Worm (Caenorhabditis elegans) whole organism, L2 larva: ENCODE data around the gene cky-1.

Source experiments
- nhr-11 ChIP-seq: fragments of 150-350 bp; optimal IDR thresholded peaks from 2 replicates; lab custom pipeline; 2014; ENCODE audit warnings: missing biosample characterization, missing genetic modification characterization
- sma-3 ChIP-seq: sonication (generic microtip); optimal IDR thresholded peaks from 2 replicates; lab custom pipeline; 2016; ENCODE audit warnings: missing genetic modification reagents, missing genetic modification characterization, missing compliant biosample characterization
- snpc-4 ChIP-seq: fragments of 150-350 bp; optimal IDR thresholded peaks from 2 replicates; lab custom pipeline; 2014; ENCODE audit warnings: missing biosample characterization, missing genetic modification characterization

DNA sequence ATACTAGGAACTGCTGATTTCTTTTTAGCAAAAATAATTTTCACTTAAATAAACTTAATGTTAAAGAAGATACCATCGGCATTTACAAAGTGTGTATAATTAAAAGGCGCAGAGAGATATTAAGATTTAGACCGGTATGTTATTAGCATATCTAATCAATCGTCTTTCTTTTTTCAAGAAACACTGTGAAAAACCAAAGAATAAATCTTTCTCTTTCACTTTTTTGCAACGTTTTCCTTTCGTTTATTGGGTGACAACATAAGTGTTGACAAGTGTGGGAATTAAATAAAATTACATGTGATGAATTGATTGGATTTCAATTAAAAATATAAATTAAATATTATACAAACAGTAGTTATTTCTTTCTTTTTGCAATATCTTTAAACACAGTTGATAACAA lies 15.9 kb downstream of the cky-1 start, which contains the start of gene C15C8.8:
- TF ChIP-seq nhr-11 (no peak), sma-3 (GFP tag; lab: Kevin White, UChicago) (no peak), snpc-4 (tag; lab: Kevin White, UChicago) (no peak)
